Worm (Caenorhabditis elegans): ENCODE results near the gene hst-3.1.

hst-3.1 gene

DNA sequence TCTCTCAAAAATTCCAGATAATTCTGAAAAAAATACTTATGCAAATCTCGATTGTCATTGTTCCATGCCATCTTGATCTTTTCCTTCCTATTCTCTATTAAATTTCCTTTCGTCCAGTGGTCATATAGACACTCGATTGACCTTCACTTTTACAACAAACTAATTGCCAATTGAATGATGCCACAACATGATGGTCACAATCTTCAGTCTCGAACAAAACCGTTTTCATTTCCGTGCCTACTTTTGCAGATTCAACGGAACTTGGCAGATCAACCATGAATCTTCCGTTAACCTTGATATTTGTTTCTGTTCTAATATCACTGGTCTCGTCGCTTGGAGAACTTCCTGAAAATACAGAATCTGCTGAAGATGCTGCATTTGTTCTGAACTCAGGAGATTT, 4.3 kb upstream of the hst-3.1 start, which contains the start of gene F40H3.2:
F40H3.2 (plus strand) TSS at position 250 of the 400 bp plus-strand sequence.
- TF ChIP-seq lin-14 (GFP tag; optimal IDR thresholded peaks at IDR 0.05) (peak; percentile 59), pag-3 (tag; optimal IDR thresholded peaks at IDR 0.05; ENCODE audit: borderline replicate concordance, insufficient read depth) (peak; percentile 27), swsn-7 (tag; optimal IDR thresholded peaks at IDR 0.05) (no peak), fkh-8 (tag; optimal IDR thresholded peaks at IDR 0.05) (no peak), blmp-1 (tag; optimal IDR thresholded peaks at IDR 0.05) (peak; percentile 50), nhr-85 (tag) (peak; percentile 75)

DNA sequence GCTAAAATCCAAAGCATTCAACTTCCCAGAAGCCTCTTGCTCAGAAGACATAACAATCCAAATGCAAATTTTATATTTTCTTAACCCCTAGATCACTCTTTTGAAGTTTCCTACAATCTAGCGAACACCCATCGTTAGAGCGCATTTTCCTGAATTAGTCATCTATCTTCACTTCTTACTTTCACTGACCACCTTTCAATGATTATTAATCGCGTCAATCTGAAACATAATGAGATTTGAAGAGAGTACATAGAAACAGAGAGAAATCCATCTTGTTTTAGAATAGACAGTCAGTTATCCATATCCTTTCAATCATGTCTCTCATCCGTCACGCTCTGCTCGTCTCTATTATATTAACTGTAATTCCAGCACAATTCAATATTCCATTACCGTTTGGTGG, 2.2 kb upstream of the hst-3.1 start, which contains the start of gene F40H3.3:
F40H3.3 (plus strand) TSS at position 280 of the 400 bp plus-strand sequence.
- TF ChIP-seq C34B4.2 (tag; optimal IDR thresholded peaks at IDR 0.05), result no peak
- no peak for TF ChIP-seq ceh-90 (tag; optimal IDR thresholded peaks at IDR 0.05)
- TF ChIP-seq nhr-47 (tag; optimal IDR thresholded peaks at IDR 0.05), result no peak
- TF ChIP-seq elt-2 (tag; optimal IDR thresholded peaks at IDR 0.05), result no peak
- no peak for TF ChIP-seq snpc-4 (tag; optimal IDR thresholded peaks at IDR 0.05)
- TF ChIP-seq blmp-1 (tag; optimal IDR thresholded peaks at IDR 0.05), result peak; percentile 63
- no peak for TF ChIP-seq snu-23 (GFP tag; optimal IDR thresholded peaks at IDR 0.05)
- no peak for TF ChIP-seq nhr-90 (tag; optimal IDR thresholded peaks at IDR 0.05; ENCODE audit: poor library complexity)
- no peak for TF ChIP-seq efl-1 (optimal IDR thresholded peaks at IDR 0.05)
- peak in 1 of 2 experiments; percentile 41 for TF ChIP-seq efl-1 (GFP tag; optimal IDR thresholded peaks at IDR 0.05 in 1 of 2)
- TF ChIP-seq nhr-28 (tag; optimal IDR thresholded peaks at IDR 0.05), result no peak

DNA sequence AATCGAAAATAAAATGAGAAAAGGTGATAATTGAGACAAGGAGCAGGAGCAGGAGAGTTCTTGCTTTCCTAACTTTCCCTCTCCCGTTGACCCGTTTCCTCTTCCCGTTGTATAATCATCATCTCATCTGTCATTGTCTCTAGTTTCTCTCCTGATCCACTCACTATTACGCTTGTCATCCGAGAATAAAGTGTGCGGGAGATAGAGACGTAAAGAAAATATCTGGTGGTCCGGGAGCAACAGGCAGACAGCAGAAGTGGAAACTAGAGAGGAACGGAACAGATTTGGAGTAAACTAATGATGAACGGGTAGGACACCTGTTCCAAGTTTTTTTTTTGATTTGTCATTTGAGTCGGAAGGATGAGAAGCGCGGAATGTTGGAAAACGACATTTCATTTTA, 1.2 kb upstream of the hst-3.1 start:
- TF ChIP-seq mab-9 (GFP tag; IDR thresholded peaks at IDR 0.05) (no peak), ztf-4 (tag; optimal IDR thresholded peaks at IDR 0.05) (no peak), egl-27 (tag; optimal IDR thresholded peaks at IDR 0.05) (no peak), lir-3 (tag; optimal IDR thresholded peaks at IDR 0.05; ENCODE audit: poor library complexity) (no peak), rnt-1 (tag; optimal IDR thresholded peaks at IDR 0.05) (peak; percentile 25), mef-2 (tag; optimal IDR thresholded peaks at IDR 0.05) (no peak), lin-39 (tag; optimal IDR thresholded peaks at IDR 0.05) (no peak), fkh-8 (tag; optimal IDR thresholded peaks at IDR 0.05) (no peak), nhr-28 (tag; optimal IDR thresholded peaks at IDR 0.05) (no peak), tbx-2 (tag; optimal IDR thresholded peaks at IDR 0.05) (no peak), efl-3 (GFP tag; optimal IDR thresholded peaks at IDR 0.05) (no peak), unc-130 (tag; optimal IDR thresholded peaks at IDR 0.05) (peak; percentile 3), blmp-1 (tag; optimal IDR thresholded peaks at IDR 0.05) (no peak), hlh-4 (tag; optimal IDR thresholded peaks at IDR 0.05) (no peak), nhr-12 (tag; optimal IDR thresholded peaks at IDR 0.05) (no peak), tlp-1 (tag; optimal IDR thresholded peaks at IDR 0.05) (no peak), snpc-4 (tag; optimal IDR thresholded peaks at IDR 0.05) (no peak), lin-14 (GFP tag; optimal IDR thresholded peaks at IDR 0.05) (peak; percentile 68), irx-1 (tag; optimal IDR thresholded peaks at IDR 0.05) (no peak), skn-1 (tag; optimal IDR thresholded peaks at IDR 0.05) (no peak), efl-1 (optimal IDR thresholded peaks at IDR 0.05) (no peak), efl-1 (GFP tag; optimal IDR thresholded peaks at IDR 0.05 in 1 of 2) (peak in 1 of 2 experiments; percentile 29), nhr-20 (tag; optimal IDR thresholded peaks at IDR 0.05) (no peak)

DNA sequence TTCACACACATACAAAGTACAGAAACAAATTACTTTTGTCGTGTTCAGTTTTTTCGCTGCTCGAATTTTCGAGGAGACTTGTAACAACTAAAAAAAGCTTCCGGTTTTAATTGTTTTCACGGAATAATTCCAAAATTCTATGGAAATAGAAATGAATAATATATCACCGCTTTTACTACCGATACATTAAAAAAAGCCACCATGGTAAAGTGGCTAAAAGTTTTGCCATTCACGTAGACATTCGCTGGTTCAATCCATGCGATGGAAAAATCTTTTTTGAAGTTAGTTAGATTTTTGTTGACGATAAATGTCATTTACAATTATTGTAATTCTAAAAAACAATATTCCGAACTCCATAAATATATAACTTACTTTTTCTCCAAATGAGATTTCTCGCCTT, 342 bp downstream of the hst-3.1 start:
- TF ChIP-seq nhr-71 (tag; optimal IDR thresholded peaks at IDR 0.05), result no peak
- TF ChIP-seq mab-9 (GFP tag; IDR thresholded peaks at IDR 0.05), result no peak
- TF ChIP-seq blmp-1 (tag; optimal IDR thresholded peaks at IDR 0.05), result no peak
- TF ChIP-seq nhr-84 (tag; optimal IDR thresholded peaks at IDR 0.05), result no peak
- TF ChIP-seq hlh-17 (GFP tag; optimal IDR thresholded peaks at IDR 0.05; ENCODE audit: borderline replicate concordance), result no peak
- no peak for TF ChIP-seq nhr-19 (GFP tag; conservative IDR thresholded peaks at IDR 0.05)
- TF ChIP-seq snu-23 (GFP tag; optimal IDR thresholded peaks at IDR 0.05), result no peak
- TF ChIP-seq nhr-28 (tag; optimal IDR thresholded peaks at IDR 0.05), result no peak
- TF ChIP-seq C34B4.2 (tag; optimal IDR thresholded peaks at IDR 0.05), result no peak
- TF ChIP-seq ets-5 (GFP tag; IDR thresholded peaks at IDR 0.05), result no peak
- TF ChIP-seq elt-2 (tag; optimal IDR thresholded peaks at IDR 0.05), result no peak

Measured in whole organism, L1 larva.